Fruit fly (Drosophila melanogaster) whole organism, larva: ENCODE measurements around the gene CG43083.

Experiments
- noc ChIP-seq: fragments of 200-800 bp; sonication (Bioruptor generic); optimal IDR thresholded peaks from 3 replicates; lab custom pipeline; 2019; ENCODE audit warnings: missing biosample characterization, mild to moderate bottlenecking, missing genetic modification characterization, moderate library complexity

CG43083 gene

dm6 chr3L:15636359-15636758, 12.0 kb upstream of the CG43083 start:
- peak; percentile 52 for TF ChIP-seq noc

- no peak for TF ChIP-seq noc
Measured at dm6 chr3L:15636978-15637377, 11.4 kb upstream of the CG43083 start.

- TF ChIP-seq noc: no peak
Measured at dm6 chr3L:15637618-15638017, 10.8 kb upstream of the CG43083 start.

- TF ChIP-seq noc: no peak
Measured at dm6 chr3L:15638524-15638923, 9.8 kb upstream of the CG43083 start.

dm6 chr3L:15639978-15640377, 8.4 kb upstream of the CG43083 start:
- no peak for TF ChIP-seq noc

- no peak for TF ChIP-seq noc
Measured at dm6 chr3L:15641590-15642019, 6.8 kb upstream of the CG43083 start.

dm6 chr3L:15646182-15646581, 2.2 kb upstream of the CG43083 start:
- no peak for TF ChIP-seq noc

- TF ChIP-seq noc: no peak
Measured at dm6 chr3L:15649561-15649960, 1.2 kb downstream of the CG43083 start, which contains the start of the genes Eig71Ea and Eig71Eb. TSS of gene Eig71Ea (minus strand) at chr3L:15649661. TSS of gene Eig71Eb (plus strand) at chr3L:15649936.

- no peak for TF ChIP-seq noc
Measured at dm6 chr3L:15650552-15650951, 2.2 kb downstream of the CG43083 start, which contains the start of gene CG43084. TSS of gene CG43084 (plus strand) at chr3L:15650852.

- no peak for TF ChIP-seq noc
Measured at dm6 chr3L:15652154-15652553, 3.8 kb downstream of the CG43083 start, which contains the start of the genes Eig71Ec and Eig71Ed. TSS of gene Eig71Ec (minus strand) at chr3L:15652254. TSS of gene Eig71Ed (plus strand) at chr3L:15652537.

- no peak for TF ChIP-seq noc
Measured at dm6 chr3L:15655910-15656309, 7.5 kb downstream of the CG43083 start, which contains the start of gene Eig71Ee. TSS of gene Eig71Ee (minus strand) at chr3L:15656010.

- no peak for TF ChIP-seq noc
Measured at dm6 chr3L:15657290-15657689, 8.9 kb downstream of the CG43083 start, which contains the start of the genes Eig71Ef and Eig71Eg. TSS of gene Eig71Ef (minus strand) at chr3L:15657390. TSS of gene Eig71Eg (plus strand) at chr3L:15657628.

- TF ChIP-seq noc: no peak
Measured at dm6 chr3L:15659341-15659740, 11.0 kb downstream of the CG43083 start, which contains the start of the genes Eig71Eh and Eig71Ei. TSS of gene Eig71Eh (minus strand) at chr3L:15659441. TSS of gene Eig71Ei (plus strand) at chr3L:15659707.

dm6 chr3L:15660915-15661314, 12.5 kb downstream of the CG43083 start, which contains the start of the genes Eig71Ej and Eig71Ek:
TSS of gene Eig71Ej (minus strand) at chr3L:15661015.
TSS of gene Eig71Ek (plus strand) at chr3L:15661248.
- no peak for TF ChIP-seq noc

- no peak for TF ChIP-seq noc
Measured at dm6 chr3L:15661567-15661966, 13.2 kb downstream of the CG43083 start, which contains the start of gene CG43082. TSS of gene CG43082 (plus strand) at chr3L:15661867.

dm6 chr3L:15662510-15662909, 14.1 kb downstream of the CG43083 start:
- TF ChIP-seq noc: no peak

dm6 chr3L:15664199-15664794, 15.9 kb downstream of the CG43083 start:
- TF ChIP-seq noc: no peak

dm6 chr3L:15665741-15666140, 17.4 kb downstream of the CG43083 start:
- no peak for TF ChIP-seq noc
